Fruit fly (Drosophila melanogaster) whole organism, wandering third instar larva: Measurements from ENCODE around the gene Pfdn6.

Source experiments
- Abd-B ChIP-seq: fragments of >200 bp; optimal IDR thresholded peaks from 2 replicates; lab custom pipeline; 2017; ENCODE audit warnings: missing biosample characterization, missing genetic modification characterization
- CG9705 ChIP-seq: fragments of 200-800 bp; sonication (Bioruptor generic); optimal IDR thresholded peaks from 2 replicates; lab custom pipeline; 2018; ENCODE audit warnings: missing biosample characterization, mild to moderate bottlenecking, missing genetic modification characterization
- CrebA ChIP-seq: fragments of 200-800 bp; sonication (Bioruptor generic); optimal IDR thresholded peaks from 2 replicates; lab custom pipeline; 2016; ENCODE audit warnings: missing biosample characterization, mild to moderate bottlenecking, missing genetic modification characterization, borderline replicate concordance
- Dif ChIP-seq: fragments of 200-275, 200-300 bp; sonication (Bioruptor generic); optimal IDR thresholded peaks from 2 replicates; lab custom pipeline; 2018; ENCODE audit warnings: missing biosample characterization, missing genetic modification characterization; ENCODE audit not compliant: partially characterized antibody
- GATAd ChIP-seq: sonication (Bioruptor generic); optimal IDR thresholded peaks from 2 replicates; lab custom pipeline; 2016; ENCODE audit warnings: missing biosample characterization, missing genetic modification characterization
- HLH106 ChIP-seq: fragments of 200-800 bp; optimal IDR thresholded peaks from 3 replicates; lab custom pipeline; 2019; ENCODE audit warnings: missing biosample characterization, mild to moderate bottlenecking, missing genetic modification characterization, moderate library complexity
- Hr78 ChIP-seq: fragments of >200 bp; optimal IDR thresholded peaks from 2 replicates; lab custom pipeline; 2017; ENCODE audit warnings: missing biosample characterization, missing genetic modification characterization
- Hr83 ChIP-seq: fragments of 200-300 bp; sonication (Bioruptor generic); optimal IDR thresholded peaks from 2 replicates; lab custom pipeline; 2016; ENCODE audit warnings: missing biosample characterization, mild to moderate bottlenecking, missing genetic modification characterization, moderate library complexity; ENCODE audit not compliant: poor library complexity, severe bottlenecking
- Jra ChIP-seq: sonication (Bioruptor generic); optimal IDR thresholded peaks from 2 replicates; lab custom pipeline; 2016; ENCODE audit warnings: missing biosample characterization, missing genetic modification characterization
- Myc ChIP-seq: fragments of >200 bp; optimal IDR thresholded peaks from 2 replicates; lab custom pipeline; 2017
- N ChIP-seq: fragments of >200 bp; optimal IDR thresholded peaks from 2 replicates; lab custom pipeline; 2018; ENCODE audit warnings: missing biosample characterization, missing external identifiers, missing genetic modification characterization
- OdsH ChIP-seq: fragments of 200-800 bp; sonication (Bioruptor generic); optimal IDR thresholded peaks from 2 replicates; lab custom pipeline; 2016; ENCODE audit warnings: missing biosample characterization, mild to moderate bottlenecking, missing genetic modification characterization
- Rel ChIP-seq, 2 experiments: fragments of 200-800 bp; sonication (Bioruptor generic) in 1 of 2; optimal IDR thresholded peaks; 2 replicates in 1 of 2; 3 replicates in 1 of 2; lab custom pipeline; 2016 to 2019; ENCODE audit warnings: mild to moderate bottlenecking in 2 of 2, missing biosample characterization in 2 of 2, missing genetic modification characterization in 2 of 2, moderate library complexity in 1 of 2
- Sp1 ChIP-seq: fragments of 200-800 bp; sonication (Bioruptor generic); optimal IDR thresholded peaks from 3 replicates; lab custom pipeline; 2019; ENCODE audit warnings: missing biosample characterization, mild to moderate bottlenecking, missing genetic modification characterization, moderate library complexity
- br ChIP-seq: fragments of 200-800 bp; sonication (Bioruptor generic); optimal IDR thresholded peaks from 2 replicates; lab custom pipeline; 2016; ENCODE audit warnings: missing biosample characterization, missing genetic modification characterization
- brk ChIP-seq: fragments of 200-800 bp; sonication (Bioruptor generic); optimal IDR thresholded peaks from 2 replicates; lab custom pipeline; 2016; ENCODE audit warnings: missing biosample characterization, mild to moderate bottlenecking, missing genetic modification characterization
- dl ChIP-seq, 2 experiments: fragments of 175-275, 200-275 bp in 1 of 2; fragments of 200-275 bp in 1 of 2; sonication (Bioruptor generic); optimal IDR thresholded peaks; lab custom pipeline; 2018; ENCODE audit warnings: mild to moderate bottlenecking in 2 of 2, missing biosample characterization in 2 of 2, missing genetic modification characterization in 2 of 2, moderate library complexity in 2 of 2; ENCODE audit not compliant: partially characterized antibody in 2 of 2, insufficient read depth in 1 of 2
- dmrt93B ChIP-seq: fragments of 200-800 bp; sonication (Bioruptor generic); optimal IDR thresholded peaks from 2 replicates; lab custom pipeline; 2018; ENCODE audit warnings: missing biosample characterization, mild to moderate bottlenecking, missing genetic modification characterization
- dsf ChIP-seq: sonication (Bioruptor generic); optimal IDR thresholded peaks from 2 replicates; lab custom pipeline; 2016; ENCODE audit warnings: missing biosample characterization, missing genetic modification characterization, borderline replicate concordance
- ey ChIP-seq: fragments of 200-800 bp; sonication (Bioruptor generic); optimal IDR thresholded peaks from 2 replicates; lab custom pipeline; 2016; ENCODE audit warnings: missing biosample characterization, missing genetic modification characterization
- fru ChIP-seq: fragments of 200-800 bp; sonication (Bioruptor generic); optimal IDR thresholded peaks from 3 replicates; lab custom pipeline; 2016; ENCODE audit warnings: missing biosample characterization, mild to moderate bottlenecking, missing genetic modification characterization
- h ChIP-seq: fragments of 200-800 bp; sonication (Bioruptor generic); optimal IDR thresholded peaks from 3 replicates; lab custom pipeline; 2016; ENCODE audit warnings: missing biosample characterization, mild to moderate bottlenecking, missing genetic modification characterization
- lola ChIP-seq: fragments of >200 bp; optimal IDR thresholded peaks from 2 replicates; lab custom pipeline; 2017; ENCODE audit warnings: missing biosample characterization, missing genetic modification characterization
- pan ChIP-seq: fragments of >200 bp; optimal IDR thresholded peaks from 2 replicates; lab custom pipeline; 2017
- psq ChIP-seq: fragments of 200-800 bp; sonication (Bioruptor generic); optimal IDR thresholded peaks from 3 replicates; lab custom pipeline; 2017; ENCODE audit warnings: missing biosample characterization, mild to moderate bottlenecking, missing genetic modification characterization, moderate library complexity
- rgr ChIP-seq: fragments of 200-800 bp; sonication (Bioruptor generic); optimal IDR thresholded peaks from 3 replicates; lab custom pipeline; 2016; ENCODE audit warnings: missing biosample characterization, mild to moderate bottlenecking, missing genetic modification characterization
- sage ChIP-seq: fragments of 200-800 bp; sonication (Bioruptor generic); optimal IDR thresholded peaks from 2 replicates; lab custom pipeline; 2016; ENCODE audit warnings: missing biosample characterization, mild to moderate bottlenecking, missing genetic modification characterization
- sv ChIP-seq: fragments of 200-800 bp; sonication (Bioruptor generic); optimal IDR thresholded peaks from 3 replicates; lab custom pipeline; 2016; ENCODE audit warnings: missing biosample characterization, missing genetic modification characterization
- tai ChIP-seq: sonication (Bioruptor generic); optimal IDR thresholded peaks from 2 replicates; lab custom pipeline; 2016; ENCODE audit warnings: missing biosample characterization, missing genetic modification characterization
- woc ChIP-seq: sonication (Bioruptor generic); optimal IDR thresholded peaks from 2 replicates; lab custom pipeline; 2016; ENCODE audit warnings: missing biosample characterization, mild to moderate bottlenecking, missing genetic modification characterization

Pfdn6 gene

dm6 chr3L:19903400-19903846, 20.0 kb upstream of the Pfdn6 start:
- TF ChIP-seq sage (GFP tag; lab: Kevin White, UChicago) = peak; percentile 9
- TF ChIP-seq N (GFP tag; lab: Kevin White, UChicago) = no peak
- TF ChIP-seq tai (GFP tag; lab: Kevin White, UChicago) = no peak
- no peak for TF ChIP-seq Sp1 (GFP tag; lab: Kevin White, UChicago)
- TF ChIP-seq OdsH = no peak
- no peak for TF ChIP-seq brk (GFP tag; lab: Kevin White, UChicago)
- TF ChIP-seq GATAd = no peak
- TF ChIP-seq Hr83 = no peak
- TF ChIP-seq br (GFP tag; lab: Kevin White, UChicago) = no peak
- TF ChIP-seq woc (GFP tag; lab: Kevin White, UChicago) = peak; percentile 35
- TF ChIP-seq psq = peak; percentile 49
- TF ChIP-seq Myc (lab: Kevin White, UChicago) = no peak
- no peak for TF ChIP-seq Rel (GFP tag; optimal IDR thresholded peaks at IDR 0.05; lab: Kevin White, UChicago)
- TF ChIP-seq Rel (tag; optimal IDR thresholded peaks at IDR 0.05; lab: Kevin White, UChicago) = peak; percentile 94
- TF ChIP-seq CG9705 (GFP tag; lab: Kevin White, UChicago) = no peak
- TF ChIP-seq Jra (GFP tag; lab: Kevin White, UChicago) = no peak
- TF ChIP-seq h = no peak
- TF ChIP-seq dl (GFP tag; optimal IDR thresholded peaks at IDR 0.05; lab: Kevin White, UChicago; ENCODE audit: insufficient read depth in 1 of 2, partially characterized antibody in 2 of 2) = peak; percentile 20 to 22
- no peak for TF ChIP-seq pan (lab: Kevin White, UChicago)
- TF ChIP-seq Dif (GFP tag; lab: Kevin White, UChicago) = peak; percentile 8
- TF ChIP-seq Hr78 (GFP tag; lab: Kevin White, UChicago) = no peak
- no peak for TF ChIP-seq lola
- TF ChIP-seq CrebA (GFP tag; lab: Kevin White, UChicago) = peak; percentile 25
- peak; percentile 46 for TF ChIP-seq sv (GFP tag; lab: Kevin White, UChicago)
- TF ChIP-seq rgr (GFP tag; lab: Kevin White, UChicago) = no peak
- TF ChIP-seq dmrt93B (GFP tag; lab: Kevin White, UChicago) = no peak

dm6 chr3L:19904411-19905135, 18.9 kb upstream of the Pfdn6 start:
- TF ChIP-seq Rel (GFP tag; optimal IDR thresholded peaks at IDR 0.05; lab: Kevin White, UChicago) (no peak), Rel (tag; optimal IDR thresholded peaks at IDR 0.05; lab: Kevin White, UChicago) (peak; percentile 41), dmrt93B (GFP tag; lab: Kevin White, UChicago) (no peak), ey (no peak), Sp1 (GFP tag; lab: Kevin White, UChicago) (no peak), pan (lab: Kevin White, UChicago) (no peak)
- TF ChIP-seq, all 38 proteins: peak for 1

dm6 chr3L:19905427-19905826, 18.0 kb upstream of the Pfdn6 start:
- TF ChIP-seq h (peak; percentile 35), sv (GFP tag; lab: Kevin White, UChicago) (peak; percentile 31), OdsH (peak; percentile 6), Jra (GFP tag; lab: Kevin White, UChicago) (no peak), dsf (no peak), br (GFP tag; lab: Kevin White, UChicago) (peak; percentile 18), fru (GFP tag; lab: Kevin White, UChicago) (no peak), psq (peak; percentile 5), HLH106 (no peak), Abd-B (GFP tag; lab: Kevin White, UChicago) (no peak), rgr (GFP tag; lab: Kevin White, UChicago) (peak; percentile 40), Rel (GFP tag; optimal IDR thresholded peaks at IDR 0.05; lab: Kevin White, UChicago) (no peak), Rel (tag; optimal IDR thresholded peaks at IDR 0.05; lab: Kevin White, UChicago) (no peak), ey (peak; percentile 33), Dif (GFP tag; lab: Kevin White, UChicago) (no peak)

- TF ChIP-seq dmrt93B (GFP tag; lab: Kevin White, UChicago) (no peak), woc (GFP tag; lab: Kevin White, UChicago) (no peak)
Measured at dm6 chr3L:19906148-19906752, 17.2 kb upstream of the Pfdn6 start.
